Worm (Caenorhabditis elegans) whole organism, L2 larva: ENCODE measurements around the gene tmem-17.
A peak's percentile ranks its signal among the peaks of the same experiment; 100 is the strongest.

Experiments used
- R02D3.7 ChIP-seq: fragments of 150-350 bp; optimal IDR thresholded peaks from 2 replicates; lab custom pipeline; 2014; ENCODE audit warnings: missing biosample characterization, missing genetic modification characterization
- Y55F3AM.14 ChIP-seq: fragments of 200-800 bp; sonication (Bioruptor generic); optimal IDR thresholded peaks from 2 replicates; lab custom pipeline; 2018; ENCODE audit warnings: mild to moderate bottlenecking, missing genetic modification characterization, missing compliant biosample characterization
- ZK546.5 ChIP-seq: sonication (generic microtip); optimal IDR thresholded peaks from 2 replicates; lab custom pipeline; 2017; ENCODE audit warnings: missing biosample characterization, missing genetic modification characterization
- blmp-1 ChIP-seq: sonication (generic microtip); optimal IDR thresholded peaks from 2 replicates; lab custom pipeline; 2017; ENCODE audit warnings: missing genetic modification characterization, mild to moderate bottlenecking, missing compliant biosample characterization, antibody characterized with exemption, moderate library complexity; ENCODE audit not compliant: insufficient read depth
- ceh-16 ChIP-seq: fragments of 150-350 bp; optimal IDR thresholded peaks from 2 replicates; lab custom pipeline; 2014; ENCODE audit warnings: missing biosample characterization, missing genetic modification characterization
- crh-2 ChIP-seq: sonication (generic microtip); optimal IDR thresholded peaks from 2 replicates; lab custom pipeline; 2017; ENCODE audit warnings: missing biosample characterization, missing genetic modification characterization
- dmd-4 ChIP-seq: sonication (generic microtip); optimal IDR thresholded peaks from 2 replicates; lab custom pipeline; 2017; ENCODE audit warnings: missing biosample characterization, missing genetic modification characterization
- egl-27 ChIP-seq: sonication (generic microtip); optimal IDR thresholded peaks from 3 replicates; lab custom pipeline; 2017; ENCODE audit warnings: missing biosample characterization, missing genetic modification reagents, missing genetic modification characterization
- elt-1 ChIP-seq: fragments of 150-350 bp; optimal IDR thresholded peaks from 2 replicates; lab custom pipeline; 2014; ENCODE audit warnings: missing biosample characterization, missing genetic modification characterization
- elt-3 ChIP-seq: sonication (generic microtip); optimal IDR thresholded peaks from 2 replicates; lab custom pipeline; 2017; ENCODE audit warnings: missing biosample characterization, missing genetic modification characterization
- fos-1 ChIP-seq: fragments of 150-350 bp; optimal IDR thresholded peaks from 2 replicates; lab custom pipeline; 2014; ENCODE audit warnings: missing biosample characterization, missing genetic modification characterization
- gmeb-1 ChIP-seq: fragments of 150-350 bp; optimal IDR thresholded peaks from 2 replicates; lab custom pipeline; 2014; ENCODE audit warnings: missing biosample characterization, missing genetic modification characterization
- lin-11 ChIP-seq: fragments of 150-350 bp; sonication (generic microtip); optimal IDR thresholded peaks from 2 replicates; lab custom pipeline; 2014; ENCODE audit warnings: missing biosample characterization, missing genetic modification characterization, inconsistent platforms, mixed read lengths
- lin-39 ChIP-seq: fragments of 150-350 bp; optimal IDR thresholded peaks from 2 replicates; lab custom pipeline; 2014; ENCODE audit warnings: missing biosample characterization, missing genetic modification reagents, missing genetic modification characterization
- lsy-2 ChIP-seq, 2 experiments: fragments of 150-350 bp in 1 of 2; sonication (generic microtip) in 1 of 2; optimal IDR thresholded peaks; 2 replicates each; lab custom pipeline; 2014 to 2017; ENCODE audit warnings: missing biosample characterization in 2 of 2, missing genetic modification characterization in 2 of 2
- mbf-1 ChIP-seq: sonication (generic microtip); optimal IDR thresholded peaks from 2 replicates; lab custom pipeline; 2017; ENCODE audit warnings: missing biosample characterization, missing genetic modification characterization
- nhr-10 ChIP-seq: sonication (generic microtip); optimal IDR thresholded peaks from 2 replicates; lab custom pipeline; 2017; ENCODE audit warnings: missing biosample characterization, missing genetic modification characterization
- nhr-21 ChIP-seq: fragments of 150-350 bp; optimal IDR thresholded peaks from 2 replicates; lab custom pipeline; 2014; ENCODE audit warnings: missing biosample characterization, missing genetic modification characterization
- nhr-237 ChIP-seq: fragments of 150-350 bp; optimal IDR thresholded peaks from 2 replicates; lab custom pipeline; 2014; ENCODE audit warnings: missing biosample characterization, missing genetic modification characterization
- nhr-25 ChIP-seq: fragments of 150-350 bp; sonication (generic microtip); optimal IDR thresholded peaks from 3 replicates; lab custom pipeline; 2014; ENCODE audit warnings: missing biosample characterization, missing genetic modification characterization
- nhr-77 ChIP-seq: fragments of 150-350 bp; optimal IDR thresholded peaks from 2 replicates; lab custom pipeline; 2014; ENCODE audit warnings: missing biosample characterization, missing genetic modification characterization
- sem-4 ChIP-seq: fragments of 150-350 bp; optimal IDR thresholded peaks from 2 replicates; lab custom pipeline; 2014; ENCODE audit warnings: missing biosample characterization, missing genetic modification reagents, missing genetic modification characterization
- sma-3 ChIP-seq: sonication (generic microtip); optimal IDR thresholded peaks from 2 replicates; lab custom pipeline; 2016; ENCODE audit warnings: missing genetic modification reagents, missing genetic modification characterization, missing compliant biosample characterization
- unc-39 ChIP-seq: fragments of 150-350 bp; optimal IDR thresholded peaks from 2 replicates; lab custom pipeline; 2014; ENCODE audit warnings: missing biosample characterization, missing genetic modification characterization
- unc-55 ChIP-seq: fragments of 150-350 bp; sonication (generic microtip); optimal IDR thresholded peaks from 3 replicates; lab custom pipeline; 2014; ENCODE audit warnings: missing biosample characterization, missing genetic modification reagents, missing genetic modification characterization
- unc-62 ChIP-seq: fragments of 150-350 bp; optimal IDR thresholded peaks from 2 replicates; lab custom pipeline; 2014; ENCODE audit warnings: missing biosample characterization, missing genetic modification reagents, missing genetic modification characterization

The tmem-17 gene

ce11 chrIII:7100001-7100400 is 29.9 kb downstream of the tmem-17 start, which contains the start of gene ZK418.11:
Gene ZK418.11 (plus strand): TSS chrIII:7100289.
- no peak for TF ChIP-seq sem-4 (tag; lab: Kevin White, UChicago)
- no peak for TF ChIP-seq crh-2 (tag; lab: Kevin White, UChicago)
- TF ChIP-seq gmeb-1 (tag; lab: Kevin White, UChicago) = no peak
- TF ChIP-seq lin-39 (tag; lab: Kevin White, UChicago) = no peak
- TF ChIP-seq R02D3.7 (tag; lab: Kevin White, UChicago) = no peak
- no peak for TF ChIP-seq fos-1 (tag; lab: Kevin White, UChicago)
- TF ChIP-seq elt-1 (tag; lab: Kevin White, UChicago) = no peak
- no peak for TF ChIP-seq nhr-21 (tag; lab: Kevin White, UChicago)
- TF ChIP-seq ZK546.5 (tag; lab: Kevin White, UChicago) = no peak
- TF ChIP-seq egl-27 (tag; lab: Kevin White, UChicago) = no peak
- no peak for TF ChIP-seq nhr-237 (tag; lab: Kevin White, UChicago)
- TF ChIP-seq, all 48 proteins: peak for 0

DNA sequence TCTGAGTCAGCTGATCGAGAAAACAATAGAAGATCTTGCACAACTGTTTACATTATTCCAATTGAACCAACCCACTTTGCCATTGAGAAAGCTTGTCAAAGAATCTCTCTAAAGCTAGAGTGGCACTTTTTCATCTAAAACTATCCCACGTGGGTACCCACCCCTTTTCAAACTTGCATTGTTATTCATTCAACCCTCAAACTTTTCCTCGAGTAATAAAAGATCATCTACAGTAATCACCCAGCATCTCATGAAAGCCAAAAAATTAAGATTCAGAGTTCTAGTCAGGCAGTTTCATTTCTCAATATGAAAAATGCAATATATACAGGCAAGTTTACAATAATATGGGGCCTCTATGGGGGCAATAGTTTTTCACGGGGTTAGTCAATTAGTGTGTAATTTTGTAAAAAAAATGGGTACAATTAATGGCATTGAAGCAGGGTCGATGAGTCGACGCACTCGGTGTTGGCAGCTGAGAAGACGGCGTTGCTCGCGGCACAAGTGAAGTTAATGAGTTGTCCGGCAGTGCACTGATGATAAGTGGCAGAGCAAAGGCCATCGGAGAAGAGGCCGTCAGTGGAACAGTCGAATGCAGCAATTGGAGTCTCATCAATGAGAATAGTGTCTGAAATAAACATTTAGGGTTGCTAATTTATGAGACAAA is 31.9 kb downstream of the tmem-17 start:
- TF ChIP-seq nhr-10 (tag; lab: Kevin White, UChicago) = no peak
- no peak for TF ChIP-seq sma-3 (GFP tag; lab: Kevin White, UChicago)
- no peak for TF ChIP-seq blmp-1 (tag; lab: Kevin White, UChicago)
- no peak for TF ChIP-seq nhr-25
- TF ChIP-seq egl-27 (tag; lab: Kevin White, UChicago) = no peak
- TF ChIP-seq ceh-16 (tag; lab: Kevin White, UChicago) = no peak
- TF ChIP-seq elt-3 (tag; lab: Kevin White, UChicago) = no peak
- TF ChIP-seq fos-1 (tag; lab: Kevin White, UChicago) = no peak
- TF ChIP-seq sem-4 (tag; lab: Kevin White, UChicago) = no peak
- no peak for TF ChIP-seq nhr-237 (tag; lab: Kevin White, UChicago)
- TF ChIP-seq unc-62 (GFP tag; lab: Kevin White, UChicago) = no peak
- no peak for TF ChIP-seq unc-55 (GFP tag; lab: Kevin White, UChicago)
- no peak for TF ChIP-seq Y55F3AM.14 (GFP tag; lab: Kevin White, UChicago)
- no peak for TF ChIP-seq unc-39 (tag; lab: Kevin White, UChicago)
- no peak for TF ChIP-seq lin-11 (tag; lab: Kevin White, UChicago)
- TF ChIP-seq R02D3.7 (tag; lab: Kevin White, UChicago) = no peak
- TF ChIP-seq, all 48 proteins: peak for 0

ce11 chrIII:7103940-7104440 is 33.9 kb downstream of the tmem-17 start, which contains the start of gene cpg-2:
Gene cpg-2 (minus strand): TSS chrIII:7103990.
- no peak for TF ChIP-seq mbf-1 (tag; lab: Kevin White, UChicago)
- TF ChIP-seq lin-11 (tag; lab: Kevin White, UChicago) = no peak
- no peak for TF ChIP-seq nhr-77 (tag; lab: Kevin White, UChicago)
- no peak for TF ChIP-seq unc-39 (tag; lab: Kevin White, UChicago)

DNA sequence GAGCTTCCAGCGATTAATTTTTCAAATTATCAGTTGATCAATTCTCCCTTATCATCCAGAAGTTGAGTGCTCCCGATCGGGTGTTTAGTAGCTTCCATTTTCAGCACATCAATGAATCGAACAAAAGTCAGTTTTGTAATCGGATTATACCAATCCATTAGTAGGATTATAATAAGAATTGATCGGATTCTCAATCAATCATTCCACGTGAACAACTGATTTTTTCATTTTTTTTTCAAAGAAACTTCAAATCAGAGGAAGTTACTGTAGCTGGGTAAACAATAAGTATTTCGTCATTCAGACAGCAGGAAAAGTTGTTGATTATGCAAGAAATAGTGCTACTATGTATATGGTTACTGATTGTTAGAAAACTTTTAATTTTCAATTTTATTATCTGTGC is 36.8 kb downstream of the tmem-17 start:
- TF ChIP-seq fos-1 (tag; lab: Kevin White, UChicago) (peak; percentile 43), Y55F3AM.14 (GFP tag; lab: Kevin White, UChicago) (no peak), unc-55 (GFP tag; lab: Kevin White, UChicago) (no peak), R02D3.7 (tag; lab: Kevin White, UChicago) (no peak)
- TF ChIP-seq, all 48 proteins: peak for 1

- TF ChIP-seq fos-1 (tag; lab: Kevin White, UChicago) (peak; percentile 28), lsy-2 (tag; optimal IDR thresholded peaks at IDR 0.05; lab: Kevin White, UChicago) (no peak)
These were observed 37.9 kb downstream of the tmem-17 start, which contains the start of gene odd-1 for ce11 chrIII:7107965-7108364. Gene odd-1 (plus strand): TSS chrIII:7108313.

DNA sequence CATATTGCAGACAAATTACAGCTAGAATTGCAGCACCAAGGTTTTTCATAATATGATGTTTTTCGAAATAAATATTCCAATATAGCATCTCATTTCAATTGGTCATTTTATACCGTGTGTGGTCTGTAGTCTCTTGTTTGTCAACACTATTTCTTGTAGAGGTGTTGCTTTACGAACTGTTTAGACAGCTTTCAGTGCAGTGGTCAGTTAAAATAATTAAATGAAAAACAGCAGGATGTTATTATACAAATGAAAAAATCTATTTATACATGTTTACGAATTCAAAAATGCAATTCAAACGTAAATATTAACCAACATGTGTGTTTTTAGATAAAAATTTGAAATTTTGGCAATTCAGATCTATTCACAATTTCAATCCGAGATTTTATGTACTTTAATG is 41.7 kb downstream of the tmem-17 start, which contains the start of gene B0280.7:
Gene B0280.7 (minus strand): TSS at position 101 of the 400 bp plus-strand sequence.
- no peak for TF ChIP-seq nhr-21 (tag; lab: Kevin White, UChicago)
- TF ChIP-seq egl-27 (tag; lab: Kevin White, UChicago) = no peak
- TF ChIP-seq unc-39 (tag; lab: Kevin White, UChicago) = no peak
- TF ChIP-seq nhr-25 = peak; percentile 9
- TF ChIP-seq dmd-4 (tag; lab: Kevin White, UChicago) = no peak
- TF ChIP-seq lin-11 (tag; lab: Kevin White, UChicago) = no peak
- TF ChIP-seq, all 48 proteins: peak for 1
